Worm (Caenorhabditis elegans) whole organism, midembryonic: ENCODE results near the gene T28C12.1.

Experiments used
- flt-1 ChIP-seq: fragments of 200-800 bp; sonication (Bioruptor generic); IDR thresholded peaks from 2 replicates; pipeline ENCODE4 v1.3.6; 2022; ENCODE audit warnings: missing genetic modification characterization, missing compliant biosample characterization
- ref-1 ChIP-seq: fragments of 200-800 bp; sonication (Bioruptor generic); conservative IDR thresholded peaks from 2 replicates; pipeline ENCODE4 v1.3.6; 2022; ENCODE audit warnings: missing genetic modification reagents, missing genetic modification characterization, missing compliant biosample characterization
- ztf-29 ChIP-seq: fragments of 200-800 bp; sonication (Bioruptor generic); IDR thresholded peaks from 2 replicates; pipeline ENCODE4 v1.3.6; 2022; ENCODE audit warnings: missing genetic modification reagents, missing genetic modification characterization, missing compliant biosample characterization

ce11 chrV:6374844-6375243 is 43.1 kb downstream of the T28C12.1 start, which contains the start of gene F13H6.5:
- TF ChIP-seq ztf-29 (GFP tag; lab: Robert Waterston, UW) (no peak), flt-1 (no peak), ref-1 (GFP tag; lab: Robert Waterston, UW) (no peak)
